Worm (Caenorhabditis elegans): ENCODE measurements around the gene Y53G8AR.1.

ce11 chrIII:3310876-3311597 is 21.8 kb upstream of the Y53G8AR.1 start, which contains the start of gene ral-1:
- TF ChIP-seq eyg-1 (tag; optimal IDR thresholded peaks at IDR 0.05) = no peak
- TF ChIP-seq hlh-30 (tag; optimal IDR thresholded peaks at IDR 0.05; ENCODE audit: insufficient read depth) = no peak
- TF ChIP-seq unc-86 (tag; optimal IDR thresholded peaks at IDR 0.05) = no peak
